Worm (Caenorhabditis elegans) whole organism, L1 larva: ENCODE measurements around the gene nhr-59.
A peak's percentile ranks its signal among the peaks of the same experiment; 100 is the strongest.

ENCODE experiments used
- C16A3.4 ChIP-seq: fragments of 150-350 bp; optimal IDR thresholded peaks from 2 replicates; lab custom pipeline; 2014; ENCODE audit warnings: missing biosample characterization, missing genetic modification characterization
- blmp-1 ChIP-seq: fragments of 150-350 bp; optimal IDR thresholded peaks from 2 replicates; lab custom pipeline; 2014; ENCODE audit warnings: missing biosample characterization, missing genetic modification characterization
- efl-3 ChIP-seq: fragments of 200-800 bp; sonication (Bioruptor generic); optimal IDR thresholded peaks from 2 replicates; lab custom pipeline; 2018; ENCODE audit warnings: mild to moderate bottlenecking, missing genetic modification characterization, missing compliant biosample characterization
- egl-27 ChIP-seq, 2 experiments: fragments of 150-350 bp in 1 of 2; sonication (generic microtip); optimal IDR thresholded peaks; 3 replicates each; lab custom pipeline; 2017 to 2018; ENCODE audit warnings: missing biosample characterization in 2 of 2, missing genetic modification characterization in 2 of 2, missing genetic modification reagents in 2 of 2
- elt-3 ChIP-seq, 6 experiments: fragments of 150-350 bp in 1 of 6; sonication (generic microtip); optimal IDR thresholded peaks; 2 replicates each; lab custom pipeline; 2017 to 2018; ENCODE audit warnings: missing biosample characterization in 6 of 6, missing genetic modification characterization in 6 of 6, inconsistent platforms in 1 of 6
- fkh-10 ChIP-seq: sonication (generic microtip); optimal IDR thresholded peaks from 2 replicates; lab custom pipeline; 2017; ENCODE audit warnings: missing biosample characterization, missing genetic modification reagents, missing genetic modification characterization
- jun-1 ChIP-seq: fragments of 150-350 bp; optimal IDR thresholded peaks from 2 replicates; lab custom pipeline; 2014; ENCODE audit warnings: missing biosample characterization, missing genetic modification reagents, missing genetic modification characterization
- lsy-2 ChIP-seq, 2 experiments: fragments of 150-350 bp; optimal IDR thresholded peaks; 2 replicates each; lab custom pipeline; 2014; ENCODE audit warnings: missing biosample characterization in 2 of 2, missing genetic modification characterization in 2 of 2
- mep-1 ChIP-seq: fragments of 150-350 bp; optimal IDR thresholded peaks from 2 replicates; lab custom pipeline; 2014; ENCODE audit warnings: missing biosample characterization, missing genetic modification characterization
- nhr-12 ChIP-seq: sonication (generic microtip); optimal IDR thresholded peaks from 2 replicates; lab custom pipeline; 2017; ENCODE audit warnings: missing biosample characterization, missing genetic modification characterization
- nhr-28 ChIP-seq: fragments of 150-350 bp; optimal IDR thresholded peaks from 2 replicates; lab custom pipeline; 2014; ENCODE audit warnings: missing biosample characterization, missing genetic modification characterization
- nhr-76 ChIP-seq: sonication (generic microtip); optimal IDR thresholded peaks from 2 replicates; lab custom pipeline; 2017; ENCODE audit warnings: missing biosample characterization, missing genetic modification characterization
- pqm-1 ChIP-seq: sonication (generic microtip); optimal IDR thresholded peaks from 3 replicates; lab custom pipeline; 2017; ENCODE audit warnings: missing biosample characterization, missing genetic modification characterization
- skn-1 ChIP-seq: fragments of 150-350 bp; optimal IDR thresholded peaks from 2 replicates; lab custom pipeline; 2014; ENCODE audit warnings: missing biosample characterization, missing genetic modification characterization

DNA sequence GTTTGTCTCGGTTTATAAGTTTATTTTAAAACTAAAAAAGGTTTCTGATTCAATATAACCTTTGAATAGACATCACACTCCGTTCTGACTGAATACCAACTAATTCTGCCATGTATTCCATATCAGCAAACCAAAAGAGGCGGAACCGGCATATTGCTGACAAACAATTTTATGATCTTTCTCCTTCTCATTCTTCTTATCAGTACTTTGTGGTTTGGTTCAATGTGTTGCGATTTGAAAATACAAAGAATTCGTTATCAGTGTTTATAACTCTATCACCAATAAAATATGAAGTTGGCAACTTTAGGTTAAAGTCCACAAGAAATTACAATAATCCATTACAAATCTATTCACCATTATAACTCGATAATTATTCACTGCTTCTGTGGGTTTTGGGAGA lies 46.2 kb upstream of the nhr-59 start:
- TF ChIP-seq elt-3 (tag; optimal IDR thresholded peaks at IDR 0.05; lab: Kevin White, UChicago) = no peak
- peak; percentile 72 for TF ChIP-seq pqm-1 (tag; lab: Kevin White, UChicago)
- no peak for TF ChIP-seq efl-3 (GFP tag; lab: Kevin White, UChicago)
- no peak for TF ChIP-seq C16A3.4 (tag; lab: Kevin White, UChicago)
- TF ChIP-seq lsy-2 (tag; optimal IDR thresholded peaks at IDR 0.05; lab: Kevin White, UChicago) = no peak
- TF ChIP-seq nhr-12 (tag; lab: Kevin White, UChicago) = no peak
- TF ChIP-seq egl-27 (tag; optimal IDR thresholded peaks at IDR 0.05; lab: Kevin White, UChicago) = no peak
- TF ChIP-seq mep-1 (tag; lab: Kevin White, UChicago) = no peak
- peak; percentile 48 for TF ChIP-seq jun-1 (tag; lab: Kevin White, UChicago)
- TF ChIP-seq skn-1 (tag; lab: Kevin White, UChicago) = no peak
- TF ChIP-seq fkh-10 (GFP tag; lab: Kevin White, UChicago) = no peak
- TF ChIP-seq nhr-28 (tag; lab: Kevin White, UChicago) = no peak
- TF ChIP-seq nhr-76 (tag; lab: Kevin White, UChicago) = no peak
- TF ChIP-seq blmp-1 (tag; lab: Kevin White, UChicago) = no peak
